Worm (Caenorhabditis elegans): ENCODE results near the gene ZK792.1.

DNA sequence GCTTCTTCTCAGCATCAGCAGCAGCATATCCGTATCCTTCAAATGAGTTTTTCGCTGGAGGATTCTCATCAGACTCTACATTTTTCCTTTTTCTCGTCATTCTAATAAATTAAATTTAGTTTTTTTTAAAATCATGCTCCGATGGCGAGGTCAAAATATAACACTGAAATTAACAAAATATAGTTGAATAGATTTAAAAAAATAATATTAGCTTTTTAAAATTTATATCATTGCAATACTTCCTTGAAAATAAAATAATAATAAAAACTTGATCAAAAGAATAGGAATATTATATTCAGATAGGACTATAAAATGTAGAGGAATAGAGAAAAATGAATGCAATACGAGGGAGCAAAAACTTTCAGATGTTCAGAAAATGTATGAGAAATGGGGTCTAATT is 28.4 kb downstream of the ZK792.1 start, which contains the start of gene ZK792.5:
- TF ChIP-seq cog-1 (tag; optimal IDR thresholded peaks at IDR 0.05) (no peak), ref-1 (GFP tag; conservative IDR thresholded peaks at IDR 0.05) (no peak), ztf-23 (GFP tag; IDR thresholded peaks at IDR 0.05) (no peak), T22C8.4 (GFP tag; IDR thresholded peaks at IDR 0.05) (no peak), med-1 (GFP tag; optimal IDR thresholded peaks at IDR 0.05; ENCODE audit: insufficient read depth) (no peak), tab-1 (GFP tag; IDR thresholded peaks at IDR 0.05) (no peak)

Data from whole organism, midembryonic.